Fruit fly (Drosophila melanogaster): ENCODE measurements around the gene lmgA.

The lmgA gene

DNA sequence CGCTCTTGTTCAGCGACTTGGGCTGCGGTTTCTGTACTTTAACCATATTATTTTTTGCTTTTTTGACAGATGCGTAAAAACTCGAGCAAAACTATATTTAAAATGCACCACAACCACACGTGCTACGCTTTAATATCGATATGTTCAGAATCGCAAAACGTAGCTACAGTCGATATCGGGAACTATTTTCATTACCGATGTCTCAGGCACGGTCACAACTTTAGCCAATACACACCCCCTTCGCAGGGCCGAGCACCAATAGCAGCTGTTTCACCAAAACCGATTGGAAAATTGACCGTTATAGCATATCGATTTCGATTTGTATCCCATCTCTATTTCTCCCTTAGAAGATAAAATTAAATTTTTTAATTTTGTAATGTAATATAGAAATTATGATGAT is 16.7 kb downstream of the lmgA start, which contains the start of gene CG13096 (continued):
- TF ChIP-seq repo (GFP tag; optimal IDR thresholded peaks at IDR 0.05) (no peak), MESR4 (GFP tag; optimal IDR thresholded peaks at IDR 0.05) (peak; percentile 66), D (optimal IDR thresholded peaks at IDR 0.05) (no peak), D (GFP tag; optimal IDR thresholded peaks at IDR 0.05) (no peak), CG34224 (GFP tag; IDR thresholded peaks at IDR 0.05; ENCODE audit: partially characterized antibody) (peak; percentile 99), her (GFP tag; optimal IDR thresholded peaks at IDR 0.05) (peak; percentile 10), CG12659 (GFP tag; optimal IDR thresholded peaks at IDR 0.05) (peak; percentile 72), wor (GFP tag; IDR thresholded peaks at IDR 0.05) (no peak), Scr (GFP tag; IDR thresholded peaks at IDR 0.05; ENCODE audit: partially characterized antibody) (peak; percentile 97), trem (tag; optimal IDR thresholded peaks at IDR 0.05) (peak; percentile 85), vfl (GFP tag; optimal IDR thresholded peaks at IDR 0.05) (no peak), bsh (GFP tag; optimal IDR thresholded peaks at IDR 0.05) (no peak), ERR (GFP tag; optimal IDR thresholded peaks at IDR 0.05) (peak; percentile 15), HLHmδ (GFP tag; optimal IDR thresholded peaks at IDR 0.05) (no peak), Ada2b (GFP tag; IDR thresholded peaks at IDR 0.05) (no peak), Gsc (GFP tag; IDR thresholded peaks at IDR 0.05) (no peak), al (GFP tag; IDR thresholded peaks at IDR 0.05) (peak; percentile 17; the same call in 1 of the 2 replicates), peb (GFP tag; IDR thresholded peaks at IDR 0.05) (no peak), CG12155 (GFP tag; optimal IDR thresholded peaks at IDR 0.05) (peak; percentile 21), CG17829 (tag; optimal IDR thresholded peaks at IDR 0.05) (peak; percentile 79), seq (GFP tag; IDR thresholded peaks at IDR 0.05) (no peak), dan (GFP tag; IDR thresholded peaks at IDR 0.05) (no peak), CG12942 (GFP tag; optimal IDR thresholded peaks at IDR 0.05) (no peak), trh (GFP tag; optimal IDR thresholded peaks at IDR 0.05) (no peak), sens (GFP tag) (peak; percentile 48), unc-4 (GFP tag; IDR thresholded peaks at IDR 0.05; ENCODE audit: partially characterized antibody) (peak; percentile 99), fru (optimal IDR thresholded peaks at IDR 0.05) (no peak), HLH54F (GFP tag; optimal IDR thresholded peaks at IDR 0.05) (no peak), CG17568 (GFP tag; optimal IDR thresholded peaks at IDR 0.05) (no peak), CG7928 (GFP tag; optimal IDR thresholded peaks at IDR 0.05) (peak; percentile 81), CG10209 (GFP tag; optimal IDR thresholded peaks at IDR 0.05) (no peak), CG9797 (GFP tag; optimal IDR thresholded peaks at IDR 0.05) (peak; percentile 65), CG9437 (GFP tag; optimal IDR thresholded peaks at IDR 0.05) (peak; percentile 87), Nf-YC (tag; optimal IDR thresholded peaks at IDR 0.05) (peak; percentile 81), CG13424 (tag; optimal IDR thresholded peaks at IDR 0.05) (peak; percentile 24), Asciz (GFP tag; optimal IDR thresholded peaks at IDR 0.05) (no peak), mirr (GFP tag; optimal IDR thresholded peaks at IDR 0.05) (no peak), fd64A (GFP tag; optimal IDR thresholded peaks at IDR 0.05) (no peak), CG4328 (GFP tag; optimal IDR thresholded peaks at IDR 0.05) (no peak), cad (GFP tag; optimal IDR thresholded peaks at IDR 0.05) (no peak), CG30020 (tag; optimal IDR thresholded peaks at IDR 0.05) (peak; percentile 38), CG11504 (tag; optimal IDR thresholded peaks at IDR 0.05) (no peak), MBD-R2 (GFP tag; IDR thresholded peaks at IDR 0.05) (peak; percentile 84), Six4 (GFP tag; optimal IDR thresholded peaks at IDR 0.05) (no peak), ind (GFP tag; optimal IDR thresholded peaks at IDR 0.05) (no peak), ac (GFP tag; optimal IDR thresholded peaks at IDR 0.05) (no peak), nerfin-1 (tag; optimal IDR thresholded peaks at IDR 0.05) (peak; percentile 22), CG13894 (tag; optimal IDR thresholded peaks at IDR 0.05) (peak; percentile 82), Xbp1 (GFP tag; optimal IDR thresholded peaks at IDR 0.05) (peak; percentile 49), NFAT (GFP tag; IDR thresholded peaks at IDR 0.05) (no peak; the same call in 1 of the 2 replicates), ftz-f1 (GFP tag; optimal IDR thresholded peaks at IDR 0.05) (peak; percentile 66), abd-A (tag; optimal IDR thresholded peaks at IDR 0.05) (no peak)
